Fruit fly (Drosophila melanogaster) whole organism, prepupa: ENCODE measurements around the gene CG46320.

Source experiments
- CG10669 ChIP-seq: fragments of 200-800 bp; sonication (Bioruptor generic); optimal IDR thresholded peaks from 3 replicates; lab custom pipeline; 2018; ENCODE audit warnings: missing biosample characterization, mild to moderate bottlenecking, missing genetic modification characterization, moderate library complexity
- CG11294 ChIP-seq: fragments of 200-800 bp; sonication (Bioruptor generic); IDR thresholded peaks from 2 replicates; pipeline ENCODE4 v1.3.6; 2022; ENCODE audit warnings: missing biosample characterization, missing genetic modification characterization
- CG11762 ChIP-seq: fragments of 200-800 bp; sonication (Bioruptor generic); optimal IDR thresholded peaks from 3 replicates; lab custom pipeline; 2016; ENCODE audit warnings: missing biosample characterization, missing genetic modification characterization; ENCODE audit not compliant: insufficient read depth
- CG11902 ChIP-seq: fragments of 200-800 bp; sonication (Bioruptor generic); optimal IDR thresholded peaks from 3 replicates; lab custom pipeline; 2016; ENCODE audit warnings: missing biosample characterization, missing genetic modification characterization
- CG15336 ChIP-seq: fragments of 200-800 bp; sonication (Bioruptor generic); IDR thresholded peaks from 2 replicates; pipeline ENCODE4 v1.3.6; 2022; ENCODE audit warnings: missing biosample characterization, missing genetic modification characterization
- CG1621 ChIP-seq: fragments of 200-800 bp; sonication (Bioruptor generic); optimal IDR thresholded peaks from 3 replicates; lab custom pipeline; 2018; ENCODE audit warnings: missing biosample characterization, mild to moderate bottlenecking, missing genetic modification characterization
- CG3032 ChIP-seq: fragments of 200-800 bp; optimal IDR thresholded peaks from 2 replicates; lab custom pipeline; 2019; ENCODE audit warnings: missing biosample characterization, mild to moderate bottlenecking, missing genetic modification characterization, moderate library complexity
- CG32006 ChIP-seq: fragments of 200-800 bp; sonication (Bioruptor generic); optimal IDR thresholded peaks from 3 replicates; lab custom pipeline; 2017; ENCODE audit warnings: missing biosample characterization, mild to moderate bottlenecking, missing genetic modification characterization
- CG3919 ChIP-seq: fragments of 200-800 bp; sonication (Bioruptor generic); optimal IDR thresholded peaks from 3 replicates; lab custom pipeline; 2016; ENCODE audit warnings: missing biosample characterization, missing genetic modification characterization
- CG6163 ChIP-seq: fragments of 200-800 bp; sonication (Bioruptor generic); IDR thresholded peaks from 3 replicates; pipeline ENCODE4 v1.3.6; 2022; ENCODE audit warnings: missing biosample characterization, missing genetic modification characterization
- CG6276 ChIP-seq: fragments of 200-800 bp; sonication (Bioruptor generic); optimal IDR thresholded peaks from 2 replicates; lab custom pipeline; 2017; ENCODE audit warnings: missing biosample characterization, mild to moderate bottlenecking, missing genetic modification characterization
- CG6808 ChIP-seq: fragments of 200-800 bp; sonication (Bioruptor generic); optimal IDR thresholded peaks from 3 replicates; lab custom pipeline; 2017; ENCODE audit warnings: missing biosample characterization, missing genetic modification characterization, mild to moderate bottlenecking, moderate library complexity, missing genetic modification reagents
- CG7368 ChIP-seq: fragments of 200-800 bp; sonication (Bioruptor generic); optimal IDR thresholded peaks from 3 replicates; lab custom pipeline; 2016; ENCODE audit warnings: missing biosample characterization, missing genetic modification characterization
- Eip78C ChIP-seq: fragments of 200-800 bp; sonication (Bioruptor generic); peaks from one replicate; lab custom pipeline; 2016; ENCODE audit warnings: missing biosample characterization, missing genetic modification characterization
- Eip93F ChIP-seq: fragments of 200-800 bp; sonication (Bioruptor generic); optimal IDR thresholded peaks from 2 replicates; lab custom pipeline; 2016; ENCODE audit warnings: missing biosample characterization, mild to moderate bottlenecking, missing genetic modification characterization
- Ets96B ChIP-seq: fragments of 200-800 bp; optimal IDR thresholded peaks from 2 replicates; lab custom pipeline; 2019; ENCODE audit warnings: missing biosample characterization, mild to moderate bottlenecking, missing genetic modification characterization, moderate library complexity
- Gug ChIP-seq: fragments of 200-800 bp; sonication (Bioruptor generic); IDR thresholded peaks from 2 replicates; pipeline ENCODE4 v1.3.6; 2022; ENCODE audit warnings: missing biosample characterization, missing genetic modification characterization
- Hr4 ChIP-seq: fragments of 200-800 bp; sonication (Bioruptor generic); optimal IDR thresholded peaks from 3 replicates; lab custom pipeline; 2016; ENCODE audit warnings: missing biosample characterization, missing genetic modification characterization
- OdsH ChIP-seq: fragments of 200-800 bp; sonication (Bioruptor generic); optimal IDR thresholded peaks from 3 replicates; lab custom pipeline; 2016; ENCODE audit warnings: missing biosample characterization, missing genetic modification characterization
- Smox ChIP-seq: fragments of 200-800 bp; sonication (Bioruptor generic); optimal IDR thresholded peaks from 3 replicates; lab custom pipeline; 2016; ENCODE audit warnings: missing biosample characterization, missing genetic modification characterization
- Sox102F ChIP-seq: fragments of 200-800 bp; sonication (Bioruptor generic); optimal IDR thresholded peaks from 2 replicates; lab custom pipeline; 2016; ENCODE audit warnings: missing biosample characterization, mild to moderate bottlenecking, missing genetic modification characterization
- Sox14 ChIP-seq: fragments of 200-800 bp; sonication (Bioruptor generic); optimal IDR thresholded peaks from 3 replicates; lab custom pipeline; 2016; ENCODE audit warnings: missing biosample characterization, missing genetic modification characterization
- Sox15 ChIP-seq: fragments of 200-800 bp; sonication (Bioruptor generic); optimal IDR thresholded peaks from 3 replicates; lab custom pipeline; 2016; ENCODE audit warnings: missing biosample characterization, missing genetic modification characterization
- dac ChIP-seq: fragments of 200-800 bp; sonication (Bioruptor generic); optimal IDR thresholded peaks from 2 replicates; lab custom pipeline; 2017; ENCODE audit warnings: missing biosample characterization, mild to moderate bottlenecking, missing genetic modification characterization
- eg ChIP-seq: fragments of 200-800 bp; sonication (Bioruptor generic); IDR thresholded peaks from 3 replicates; pipeline ENCODE4 v1.3.6; 2022; ENCODE audit warnings: missing biosample characterization, missing genetic modification characterization
- fd59A ChIP-seq: fragments of 200-800 bp; sonication (Bioruptor generic); optimal IDR thresholded peaks from 2 replicates; lab custom pipeline; 2017; ENCODE audit warnings: missing biosample characterization, mild to moderate bottlenecking, missing genetic modification characterization, missing genetic modification reagents
- fkh ChIP-seq: fragments of 200-800 bp; sonication (Bioruptor generic); optimal IDR thresholded peaks from 3 replicates; lab custom pipeline; 2017; ENCODE audit warnings: missing biosample characterization, mild to moderate bottlenecking, missing genetic modification characterization, moderate library complexity
- lz ChIP-seq: fragments of 200-800 bp; sonication (Bioruptor generic); optimal IDR thresholded peaks from 3 replicates; lab custom pipeline; 2016; ENCODE audit warnings: missing biosample characterization, missing genetic modification characterization
- net ChIP-seq: fragments of 200-800 bp; sonication (Bioruptor generic); optimal IDR thresholded peaks from 3 replicates; lab custom pipeline; 2016; ENCODE audit warnings: missing biosample characterization, missing genetic modification characterization
- salr ChIP-seq, 2 experiments: fragments of 200-800 bp; sonication (Bioruptor generic); optimal IDR thresholded peaks; 3 replicates each; lab custom pipeline; 2016 to 2018; ENCODE audit warnings: missing biosample characterization in 2 of 2, missing genetic modification characterization in 2 of 2, mild to moderate bottlenecking in 1 of 2
- spab ChIP-seq: fragments of 200-800 bp; sonication (Bioruptor generic); optimal IDR thresholded peaks from 2 replicates; lab custom pipeline; 2017; ENCODE audit warnings: missing biosample characterization, mild to moderate bottlenecking, missing genetic modification characterization, missing genetic modification reagents
- topi ChIP-seq: fragments of 200-800 bp; sonication (Bioruptor generic); optimal IDR thresholded peaks from 3 replicates; lab custom pipeline; 2016; ENCODE audit warnings: missing biosample characterization, missing genetic modification characterization

CG46320 gene

DNA sequence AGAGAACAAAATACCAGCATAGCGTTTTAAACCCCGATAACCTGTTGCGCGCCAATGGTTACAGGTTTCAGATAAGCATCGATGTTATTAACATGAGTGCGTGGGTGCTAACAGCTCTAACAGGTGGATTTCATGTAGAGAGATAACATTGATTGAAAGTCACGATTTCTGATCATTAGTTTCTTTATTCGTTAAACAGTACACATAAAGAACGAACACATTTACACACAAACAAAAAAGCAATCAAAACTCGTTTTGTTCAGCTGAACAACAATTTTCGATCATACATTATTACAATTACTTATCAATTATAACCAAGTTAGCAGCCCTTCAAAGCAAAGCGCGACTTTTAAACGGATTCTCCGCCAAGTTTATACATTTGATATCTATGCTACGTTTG lies 125.7 kb downstream of the CG46320 start (continued):
- TF ChIP-seq CG15336 (GFP tag; lab: Robert Waterston, UW) (peak; percentile 27; the same call in 1 of the 2 replicates), CG11762 (no peak), Eip93F (GFP tag; lab: Kevin White, UChicago) (no peak), fd59A (no peak), spab (GFP tag; lab: Kevin White, UChicago) (no peak), CG3032 (tag; lab: Kevin White, UChicago) (peak; percentile 34), CG11294 (GFP tag; lab: Robert Waterston, UW) (no peak), Gug (GFP tag; lab: Robert Waterston, UW) (no peak), fkh (no peak)

DNA sequence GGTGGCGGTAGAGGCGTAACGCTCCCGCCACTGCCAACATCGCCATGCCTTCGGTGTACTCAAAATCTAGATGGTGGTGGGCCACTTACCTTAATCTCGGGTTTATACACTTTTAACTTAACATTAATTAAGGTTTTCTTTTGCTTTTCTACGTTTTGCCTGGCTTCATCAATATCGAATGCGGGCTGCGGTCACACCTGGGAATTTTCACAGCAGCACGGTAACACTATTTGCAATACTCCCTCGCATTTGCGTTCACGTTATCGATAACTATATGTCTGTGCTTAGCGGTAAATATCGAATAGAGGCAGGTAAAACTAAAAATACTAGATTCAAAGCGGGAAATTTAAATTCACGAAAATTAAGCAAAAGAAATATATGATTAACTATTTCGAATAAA lies 130.0 kb downstream of the CG46320 start, which contains the start of gene Bre1:
TSS of gene Bre1 (minus strand) at position 226 of the 400 bp plus-strand sequence.
- no peak for TF ChIP-seq net (GFP tag; lab: Kevin White, UChicago)
- TF ChIP-seq CG3032 (tag; lab: Kevin White, UChicago) = no peak
- TF ChIP-seq CG32006 (GFP tag; lab: Kevin White, UChicago) = no peak
- no peak for TF ChIP-seq Sox102F
- no peak for TF ChIP-seq Sox14
- TF ChIP-seq fkh = no peak
- TF ChIP-seq lz (GFP tag; lab: Kevin White, UChicago) = no peak
- no peak for TF ChIP-seq Sox15 (GFP tag; lab: Kevin White, UChicago)
- no peak for TF ChIP-seq CG7368 (GFP tag; lab: Kevin White, UChicago)
- TF ChIP-seq CG10669 = no peak
- TF ChIP-seq dac (GFP tag; lab: Kevin White, UChicago) = no peak
- TF ChIP-seq eg (GFP tag; lab: Robert Waterston, UW) = no peak
- no peak for TF ChIP-seq topi (GFP tag; lab: Kevin White, UChicago)
- TF ChIP-seq CG11902 = no peak
- TF ChIP-seq CG6808 (GFP tag; lab: Kevin White, UChicago) = no peak
- TF ChIP-seq Hr4 (GFP tag; lab: Kevin White, UChicago) = no peak
- TF ChIP-seq Gug (GFP tag; lab: Robert Waterston, UW) = no peak
- no peak for TF ChIP-seq CG3919 (GFP tag; lab: Kevin White, UChicago)
- TF ChIP-seq CG1621 = no peak

DNA sequence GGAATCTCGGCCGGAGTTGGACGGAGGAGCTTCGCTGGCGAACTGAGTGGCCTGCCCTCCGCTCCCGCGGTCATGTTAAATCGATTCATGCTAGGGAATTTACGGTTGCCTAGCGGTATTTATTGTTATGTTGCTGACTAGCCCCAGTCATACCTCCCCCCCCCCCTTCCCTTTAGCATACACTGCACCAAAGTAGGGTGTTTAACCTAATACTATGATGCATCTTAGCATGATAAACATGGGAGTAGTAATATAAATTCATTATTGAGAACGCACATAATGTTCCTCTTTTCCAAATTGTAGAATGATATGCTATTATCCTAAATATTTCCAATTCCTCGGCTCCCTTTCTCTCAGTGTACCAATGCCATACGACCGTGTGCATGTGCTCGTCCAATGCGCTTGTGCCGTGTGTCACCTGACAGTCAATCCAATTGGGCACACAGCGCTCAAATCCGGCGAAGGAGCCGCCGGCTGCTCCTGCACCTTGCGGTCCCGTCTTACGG lies 132.6 kb downstream of the CG46320 start, which contains the start of gene Tektin-C:
TSS of gene Tektin-C (minus strand) at position 51 of the 506 bp plus-strand sequence.
- no peak for TF ChIP-seq Ets96B (tag; lab: Kevin White, UChicago)
- TF ChIP-seq CG15336 (GFP tag; lab: Robert Waterston, UW) = peak; percentile 32; the same call in 1 of the 2 replicates
- no peak for TF ChIP-seq CG6276 (GFP tag; lab: Kevin White, UChicago)
- no peak for TF ChIP-seq CG1621
- peak; percentile 24; the same call in 1 of the 3 replicates for TF ChIP-seq CG6163 (GFP tag; lab: Robert Waterston, UW)
- no peak for TF ChIP-seq Smox
- TF ChIP-seq OdsH (GFP tag; lab: Kevin White, UChicago) = no peak
- peak; percentile 52 for TF ChIP-seq Eip78C
- TF ChIP-seq eg (GFP tag; lab: Robert Waterston, UW) = 0 out of 3 replicates have a peak, but pooled peaks have one; percentile 41

DNA sequence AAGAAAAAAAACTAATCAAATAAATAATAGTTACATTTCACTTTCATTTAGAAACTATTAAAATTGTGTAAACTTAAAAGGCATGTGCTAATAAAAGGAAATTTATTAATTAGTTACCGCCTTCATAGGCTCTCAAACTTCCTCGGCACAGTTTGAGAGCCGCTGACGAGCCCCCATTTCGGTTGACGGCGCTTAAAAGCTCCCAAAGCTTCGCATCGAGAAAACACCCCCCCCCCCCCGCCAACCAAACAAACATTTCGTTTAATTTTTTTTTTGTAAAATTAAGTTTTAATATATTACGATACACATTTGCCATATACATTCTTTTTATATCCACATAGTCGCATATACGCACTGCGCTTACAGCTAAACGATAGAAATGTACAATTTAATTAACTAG lies 133.4 kb downstream of the CG46320 start:
- no peak for TF ChIP-seq salr (GFP tag; optimal IDR thresholded peaks at IDR 0.05; lab: Kevin White, UChicago)
- no peak for TF ChIP-seq CG11762
